Fruit fly (Drosophila melanogaster) whole organism, adult: ENCODE measurements around the gene kirre.

Experiments used
- CG7045 ChIP-seq: fragments of 200-800 bp; sonication (Bioruptor generic); optimal IDR thresholded peaks from 2 replicates; lab custom pipeline; 2017; ENCODE audit warnings: missing biosample characterization, mild to moderate bottlenecking, missing genetic modification characterization
- Hr96 ChIP-seq: fragments of 200-800 bp; sonication (Bioruptor generic); optimal IDR thresholded peaks from 2 replicates; lab custom pipeline; 2016; ENCODE audit warnings: missing biosample characterization, missing genetic modification characterization
- bab1 ChIP-seq: fragments of 200-800 bp; sonication (Bioruptor generic); optimal IDR thresholded peaks from 3 replicates; lab custom pipeline; 2019; ENCODE audit warnings: missing biosample characterization, mild to moderate bottlenecking, missing genetic modification characterization, moderate library complexity
- kay ChIP-seq: fragments of 200-800 bp; sonication (Bioruptor generic); peaks from one replicate; lab custom pipeline; 2016; ENCODE audit warnings: missing biosample characterization, missing genetic modification characterization, borderline replicate concordance
- ovo ChIP-seq: fragments of 200-800 bp; sonication (Bioruptor generic); optimal IDR thresholded peaks from 2 replicates; lab custom pipeline; 2016; ENCODE audit warnings: missing biosample characterization, missing genetic modification characterization
- pad ChIP-seq: fragments of 200-800 bp; sonication (Bioruptor generic); optimal IDR thresholded peaks from 3 replicates; lab custom pipeline; 2017; ENCODE audit warnings: missing biosample characterization, missing genetic modification characterization, mild to moderate bottlenecking, moderate library complexity, missing genetic modification reagents

dm6 chrX:2791898-2792297 lies 51.7 kb downstream of the kirre start:
- TF ChIP-seq CG7045 (GFP tag; lab: Kevin White, UChicago) (no peak), pad (GFP tag; lab: Kevin White, UChicago) (no peak), Hr96 (GFP tag; lab: Kevin White, UChicago) (no peak), ovo (GFP tag; lab: Kevin White, UChicago) (no peak), kay (GFP tag; lab: Kevin White, UChicago) (no peak), bab1 (GFP tag; lab: Kevin White, UChicago) (no peak)
